Fruit fly (Drosophila melanogaster): ENCODE data around the gene Oseg5.

Gene Oseg5

dm6 chr2L:20807617-20808509, 27.8 kb downstream of the Oseg5 start (continued):
- TF ChIP-seq CG4328 (GFP tag; optimal IDR thresholded peaks at IDR 0.05) (no peak), CG4854 (GFP tag; optimal IDR thresholded peaks at IDR 0.05) (no peak), sqz (GFP tag; optimal IDR thresholded peaks at IDR 0.05) (no peak), sr (GFP tag; IDR thresholded peaks at IDR 0.05) (no peak; the same call in 2 of the 3 replicates), salm (tag; optimal IDR thresholded peaks at IDR 0.05) (peak; percentile 13), wek (GFP tag; optimal IDR thresholded peaks at IDR 0.05) (peak; percentile 63), crc (GFP tag; optimal IDR thresholded peaks at IDR 0.05) (peak; percentile 56), fru (optimal IDR thresholded peaks at IDR 0.05) (no peak), nerfin-1 (tag; optimal IDR thresholded peaks at IDR 0.05) (no peak), B-H2 (GFP tag; optimal IDR thresholded peaks at IDR 0.05) (peak; percentile 17), fd102C (GFP tag; optimal IDR thresholded peaks at IDR 0.05) (no peak), CG5245 (GFP tag; optimal IDR thresholded peaks at IDR 0.05) (no peak), CG7928 (GFP tag; optimal IDR thresholded peaks at IDR 0.05) (peak; percentile 23), kah (GFP tag; optimal IDR thresholded peaks at IDR 0.05) (no peak), sob (GFP tag; IDR thresholded peaks at IDR 0.05) (peak; percentile 52), Atf6 (GFP tag; IDR thresholded peaks at IDR 0.05) (peak; percentile 74), slp2 (GFP tag; optimal IDR thresholded peaks at IDR 0.05) (no peak), CG6854 (GFP tag; optimal IDR thresholded peaks at IDR 0.05) (peak; percentile 45), gfzf (GFP tag; optimal IDR thresholded peaks at IDR 0.05) (no peak), stc (GFP tag; IDR thresholded peaks at IDR 0.05) (0 out of 2 replicates have a peak, but pooled peaks have one; percentile 8), CG8478 (optimal IDR thresholded peaks at IDR 0.05) (no peak), CG3726 (GFP tag; IDR thresholded peaks at IDR 0.05) (0 out of 3 replicates have a peak, but pooled peaks have one; percentile 12), CG32772 (GFP tag; IDR thresholded peaks at IDR 0.05) (peak; percentile 45; the same call in 1 of the 2 replicates), Nf-YC (tag; optimal IDR thresholded peaks at IDR 0.05) (peak; percentile 50), CTCF (GFP tag; optimal IDR thresholded peaks at IDR 0.05) (no peak), ato (GFP tag; IDR thresholded peaks at IDR 0.05; ENCODE audit: partially characterized antibody) (no peak), disco-r (GFP tag; optimal IDR thresholded peaks at IDR 0.05) (no peak), CG10565 (GFP tag; optimal IDR thresholded peaks at IDR 0.05) (no peak), rib (GFP tag; IDR thresholded peaks at IDR 0.05) (no peak), CG6765 (GFP tag; optimal IDR thresholded peaks at IDR 0.05) (peak; percentile 15), tx (GFP tag; optimal IDR thresholded peaks at IDR 0.05) (no peak), ara (GFP tag; IDR thresholded peaks at IDR 0.05) (no peak), CG7786 (GFP tag; optimal IDR thresholded peaks at IDR 0.05) (no peak), mld (GFP tag; IDR thresholded peaks at IDR 0.05; ENCODE audit: partially characterized antibody) (no peak), phol (tag; optimal IDR thresholded peaks at IDR 0.05) (peak; percentile 44), tap (tag; optimal IDR thresholded peaks at IDR 0.05) (no peak), nau (GFP tag; optimal IDR thresholded peaks at IDR 0.05) (peak; percentile 74), CG30020 (tag; optimal IDR thresholded peaks at IDR 0.05) (no peak), CG12942 (GFP tag; optimal IDR thresholded peaks at IDR 0.05) (no peak), CG13775 (GFP tag; optimal IDR thresholded peaks at IDR 0.05) (peak; percentile 30), bigmax (GFP tag; optimal IDR thresholded peaks at IDR 0.05) (no peak), CG2129 (GFP tag; IDR thresholded peaks at IDR 0.05; ENCODE audit: partially characterized antibody) (no peak), CG32767 (GFP tag; IDR thresholded peaks at IDR 0.05) (0 out of 2 replicates have a peak, but pooled peaks have one; percentile 33), zf30C (GFP tag; optimal IDR thresholded peaks at IDR 0.05) (peak; percentile 68), luna (GFP tag; optimal IDR thresholded peaks at IDR 0.05) (no peak), CG17385 (GFP tag; optimal IDR thresholded peaks at IDR 0.05) (peak; percentile 31), wor (GFP tag; IDR thresholded peaks at IDR 0.05) (no peak), jing (GFP tag; optimal IDR thresholded peaks at IDR 0.05) (no peak), Deaf1 (tag; optimal IDR thresholded peaks at IDR 0.05) (peak; percentile 63), CG12236 (GFP tag; optimal IDR thresholded peaks at IDR 0.05) (no peak)

All from whole organism, embryonic.